Worm (Caenorhabditis elegans): ENCODE data around the gene Y39A3B.8.

Gene Y39A3B.8

ce11 chrIII:1975992-1976391 is 11.8 kb upstream of the Y39A3B.8 start:
- TF ChIP-seq ceh-24 (tag; optimal IDR thresholded peaks at IDR 0.05) (no peak), elt-4 (tag; optimal IDR thresholded peaks at IDR 0.05) (no peak), K02D7.2 (tag; optimal IDR thresholded peaks at IDR 0.05) (no peak), gmeb-2 (tag; optimal IDR thresholded peaks at IDR 0.05) (no peak), ceh-48 (tag; optimal IDR thresholded peaks at IDR 0.05) (no peak), pag-3 (tag; optimal IDR thresholded peaks at IDR 0.05; ENCODE audit: borderline replicate concordance) (no peak), hlh-15 (tag; optimal IDR thresholded peaks at IDR 0.05) (no peak)

ce11 chrIII:1976642-1977041 is 11.2 kb upstream of the Y39A3B.8 start, which contains the start of gene R155.3:
Gene R155.3, minus strand, starts transcription at chrIII:1976742.
- TF ChIP-seq C08G9.2 (tag; optimal IDR thresholded peaks at IDR 0.05) (no peak), C38D4.7 (GFP tag; optimal IDR thresholded peaks at IDR 0.05) (no peak), unc-42 (tag; optimal IDR thresholded peaks at IDR 0.05) (no peak), elt-4 (tag; optimal IDR thresholded peaks at IDR 0.05) (no peak), ceh-48 (tag; optimal IDR thresholded peaks at IDR 0.05) (no peak), tbx-2 (tag; optimal IDR thresholded peaks at IDR 0.05) (no peak), hlh-8 (tag; optimal IDR thresholded peaks at IDR 0.05) (no peak), lim-6 (tag; optimal IDR thresholded peaks at IDR 0.05) (no peak), ttx-3 (tag; optimal IDR thresholded peaks at IDR 0.05) (no peak), ama-1 (optimal IDR thresholded peaks at IDR 0.05) (no peak), eyg-1 (tag; optimal IDR thresholded peaks at IDR 0.05) (no peak), pros-1 (tag; optimal IDR thresholded peaks at IDR 0.05) (no peak)

ce11 chrIII:1977424-1977823 is 10.4 kb upstream of the Y39A3B.8 start:
- TF ChIP-seq npax-4 (tag; optimal IDR thresholded peaks at IDR 0.05), result no peak
- no peak for TF ChIP-seq ttx-3 (tag; optimal IDR thresholded peaks at IDR 0.05)
- no peak for TF ChIP-seq elt-4 (tag; optimal IDR thresholded peaks at IDR 0.05)
- no peak for TF ChIP-seq eyg-1 (tag; optimal IDR thresholded peaks at IDR 0.05)
- no peak for TF ChIP-seq ceh-45 (GFP tag; IDR thresholded peaks at IDR 0.05)
- TF ChIP-seq pqm-1 (tag; optimal IDR thresholded peaks at IDR 0.05), result no peak
- TF ChIP-seq ceh-9 (tag; optimal IDR thresholded peaks at IDR 0.05), result no peak
- TF ChIP-seq ceh-24 (tag; optimal IDR thresholded peaks at IDR 0.05), result no peak
- TF ChIP-seq ztf-16 (tag; optimal IDR thresholded peaks at IDR 0.05), result no peak
- no peak for TF ChIP-seq syd-9 (tag; optimal IDR thresholded peaks at IDR 0.05)

- no peak for TF ChIP-seq K09A11.1 (tag; optimal IDR thresholded peaks at IDR 0.05; ENCODE audit: insufficient read depth)
- TF ChIP-seq ceh-24 (tag; optimal IDR thresholded peaks at IDR 0.05), result no peak
- TF ChIP-seq syd-9 (tag; optimal IDR thresholded peaks at IDR 0.05), result no peak
- no peak for TF ChIP-seq ceh-18 (tag; optimal IDR thresholded peaks at IDR 0.05)
- no peak for TF ChIP-seq ets-4 (tag; optimal IDR thresholded peaks at IDR 0.05)
- TF ChIP-seq ceh-9 (tag; optimal IDR thresholded peaks at IDR 0.05), result no peak
- TF ChIP-seq pax-1 (tag; optimal IDR thresholded peaks at IDR 0.05), result no peak
- no peak for TF ChIP-seq ceh-34 (tag; optimal IDR thresholded peaks at IDR 0.05)
- no peak for TF ChIP-seq sdc-2 (tag; optimal IDR thresholded peaks at IDR 0.05)
- no peak for TF ChIP-seq zip-5 (tag; optimal IDR thresholded peaks at IDR 0.05)
- TF ChIP-seq tbx-7 (tag; optimal IDR thresholded peaks at IDR 0.05), result no peak
- no peak for TF ChIP-seq fax-1 (tag; optimal IDR thresholded peaks at IDR 0.05)
- TF ChIP-seq ceh-14 (tag; optimal IDR thresholded peaks at IDR 0.05), result no peak
- TF ChIP-seq che-1 (tag; optimal IDR thresholded peaks at IDR 0.05), result no peak
- no peak for TF ChIP-seq hlh-6 (tag; optimal IDR thresholded peaks at IDR 0.05)
- no peak for TF ChIP-seq rnt-1 (tag; optimal IDR thresholded peaks at IDR 0.05)
- no peak for TF ChIP-seq ceh-2 (tag; optimal IDR thresholded peaks at IDR 0.05)
- TF ChIP-seq ceh-6 (GFP tag; optimal IDR thresholded peaks at IDR 0.05), result no peak
- no peak for TF ChIP-seq F13H6.1 (tag; optimal IDR thresholded peaks at IDR 0.05)
These were observed 6.3 kb upstream of the Y39A3B.8 start for ce11 chrIII:1981467-1981866.

Measured in whole organism, late embryonic.